Fruit fly (Drosophila melanogaster): ENCODE results near the gene dnt.

Gene dnt

DNA sequence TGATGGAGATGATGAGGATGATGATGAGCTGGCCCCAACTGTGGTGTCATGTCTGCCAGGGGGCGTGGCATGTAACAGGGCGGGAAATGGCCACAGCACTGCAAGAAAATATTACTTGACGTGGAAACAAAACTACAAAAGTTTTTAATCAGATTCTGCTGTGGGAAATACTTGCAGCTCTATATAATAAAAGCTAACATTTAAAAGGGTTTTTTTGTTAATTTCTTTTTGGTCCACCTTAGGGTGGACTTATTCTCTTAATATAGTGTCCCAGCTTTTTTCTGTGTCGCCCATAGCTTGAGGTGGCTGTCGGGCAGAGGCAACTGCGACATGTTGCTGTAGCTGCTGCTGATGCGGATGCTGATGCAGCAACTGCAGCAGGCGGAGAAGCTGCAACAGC is 34.4 kb downstream of the dnt start:
- no peak for TF ChIP-seq Hr96 (GFP tag; optimal IDR thresholded peaks at IDR 0.05)
- TF ChIP-seq CG11617 (GFP tag; optimal IDR thresholded peaks at IDR 0.05): no peak
- TF ChIP-seq bab1 (GFP tag; optimal IDR thresholded peaks at IDR 0.05): no peak
- no peak for TF ChIP-seq CG7101 (tag; optimal IDR thresholded peaks at IDR 0.05)

DNA sequence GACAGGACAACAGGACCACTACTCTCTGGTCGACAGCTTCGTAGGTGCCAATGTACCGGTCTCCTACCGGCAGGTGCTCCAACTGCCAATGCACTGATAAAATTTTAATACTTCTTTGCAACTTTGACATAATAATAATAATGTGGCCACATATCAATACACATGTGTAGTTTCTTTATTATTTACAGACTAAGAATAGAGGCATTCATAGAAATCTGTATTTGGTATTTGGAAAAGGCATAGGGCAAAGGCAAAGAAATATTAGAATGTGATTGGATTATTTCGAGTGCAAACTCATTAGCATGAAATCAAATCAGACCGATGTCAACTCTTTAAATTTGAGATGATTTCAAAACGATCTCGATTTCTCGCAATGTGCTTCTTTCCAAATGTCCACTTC is 35.2 kb downstream of the dnt start:
- TF ChIP-seq CG33017 (tag; optimal IDR thresholded peaks at IDR 0.05) (no peak), cnc (optimal IDR thresholded peaks at IDR 0.05) (no peak), CG14711 (tag; optimal IDR thresholded peaks at IDR 0.05) (no peak), CG5204 (GFP tag; optimal IDR thresholded peaks at IDR 0.05) (no peak), Crg-1 (GFP tag; optimal IDR thresholded peaks at IDR 0.05) (no peak), CG7045 (GFP tag; optimal IDR thresholded peaks at IDR 0.05) (no peak), CG11617 (GFP tag; optimal IDR thresholded peaks at IDR 0.05) (no peak), ovo (GFP tag; optimal IDR thresholded peaks at IDR 0.05) (no peak), CG1620 (GFP tag; optimal IDR thresholded peaks at IDR 0.05) (no peak), CG7101 (tag; optimal IDR thresholded peaks at IDR 0.05) (no peak), bab1 (GFP tag; optimal IDR thresholded peaks at IDR 0.05) (no peak), Mnt (GFP tag; optimal IDR thresholded peaks at IDR 0.05) (no peak), toe (GFP tag; optimal IDR thresholded peaks at IDR 0.05) (no peak)

DNA sequence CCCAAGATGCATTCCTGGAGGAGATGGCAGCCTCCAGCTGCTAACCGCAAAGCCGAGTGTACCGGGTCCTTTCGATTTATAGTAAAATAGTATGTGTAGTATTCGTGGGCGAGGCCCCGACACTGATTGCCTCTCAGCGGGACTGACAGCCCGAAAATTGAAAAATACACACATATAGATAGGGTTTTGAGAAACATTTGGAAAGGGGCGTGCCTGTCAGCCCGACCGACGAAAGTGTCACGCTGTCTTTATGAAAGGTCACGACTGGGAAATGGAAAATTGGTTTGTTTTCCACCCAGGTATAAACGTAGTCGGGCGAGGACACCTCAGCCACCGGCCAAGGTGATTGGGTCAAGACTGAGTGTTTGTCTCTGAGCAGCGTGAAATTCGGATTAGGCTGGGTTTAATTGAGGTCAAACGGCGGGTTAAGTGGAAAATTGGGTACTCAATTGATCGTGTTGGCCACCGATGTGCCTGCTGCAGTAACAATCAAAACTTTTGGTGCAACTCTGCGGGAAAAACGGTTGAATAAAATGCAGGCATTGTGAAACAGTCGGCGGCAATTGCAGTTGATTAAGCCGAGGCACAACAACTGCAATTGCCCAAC is 36.1 kb downstream of the dnt start:
- TF ChIP-seq pad (GFP tag; optimal IDR thresholded peaks at IDR 0.05) (no peak), ovo (GFP tag; optimal IDR thresholded peaks at IDR 0.05) (no peak), CG7045 (GFP tag; optimal IDR thresholded peaks at IDR 0.05) (no peak), cic (GFP tag; optimal IDR thresholded peaks at IDR 0.05) (no peak), cnc (optimal IDR thresholded peaks at IDR 0.05) (no peak), Clk (GFP tag; optimal IDR thresholded peaks at IDR 0.05) (no peak), CG33017 (tag; optimal IDR thresholded peaks at IDR 0.05) (no peak), CG7101 (tag; optimal IDR thresholded peaks at IDR 0.05) (no peak)

DNA sequence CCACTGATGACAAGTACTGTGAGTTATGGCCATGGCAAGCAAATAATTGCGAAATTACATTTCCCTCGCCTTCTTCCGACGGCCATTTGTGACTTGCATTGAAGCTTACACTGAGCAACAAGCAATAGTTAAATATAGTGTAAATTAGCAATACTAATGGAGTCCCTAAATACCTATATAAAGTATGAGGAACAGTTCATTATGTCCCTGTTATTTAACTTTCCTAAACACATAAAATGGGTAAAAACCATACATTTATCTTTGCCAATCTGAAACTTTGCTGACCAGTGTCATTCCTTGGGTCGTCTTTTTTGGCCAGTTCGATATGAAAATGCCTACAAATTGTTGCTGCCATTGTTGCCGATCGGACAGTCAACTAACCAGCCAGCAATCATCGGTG is 37.6 kb downstream of the dnt start:
- TF ChIP-seq CG1620 (GFP tag; optimal IDR thresholded peaks at IDR 0.05): no peak

DNA sequence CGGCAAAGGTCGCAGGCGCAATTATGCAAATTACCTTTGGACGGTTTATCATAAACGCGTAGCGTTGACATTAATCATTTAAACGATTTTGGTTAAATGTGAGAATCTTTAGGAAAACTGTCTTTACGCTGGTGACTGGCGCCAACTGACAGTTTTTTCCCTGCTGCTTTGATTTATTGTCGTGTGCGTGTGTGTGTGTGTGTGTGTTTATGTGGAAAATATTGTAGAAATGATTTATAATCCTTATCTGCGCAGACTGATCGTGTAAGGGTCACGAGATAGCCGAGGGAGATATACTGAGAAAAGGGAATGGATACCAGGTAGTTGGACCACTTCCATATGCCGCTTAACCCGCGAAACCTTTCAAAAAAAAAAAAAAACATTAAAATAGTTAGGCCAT is 38.3 kb downstream of the dnt start:
- TF ChIP-seq Crg-1 (GFP tag; optimal IDR thresholded peaks at IDR 0.05): no peak
- TF ChIP-seq CG7045 (GFP tag; optimal IDR thresholded peaks at IDR 0.05): no peak
- no peak for TF ChIP-seq Clk (GFP tag; optimal IDR thresholded peaks at IDR 0.05)
- TF ChIP-seq CG12768 (GFP tag; optimal IDR thresholded peaks at IDR 0.05): no peak
- TF ChIP-seq CG1620 (GFP tag; optimal IDR thresholded peaks at IDR 0.05): no peak
- TF ChIP-seq cic (GFP tag; optimal IDR thresholded peaks at IDR 0.05): no peak
- no peak for TF ChIP-seq pad (GFP tag; optimal IDR thresholded peaks at IDR 0.05)
- no peak for TF ChIP-seq tj (GFP tag; optimal IDR thresholded peaks at IDR 0.05)
- TF ChIP-seq CG33017 (tag; optimal IDR thresholded peaks at IDR 0.05): no peak

DNA sequence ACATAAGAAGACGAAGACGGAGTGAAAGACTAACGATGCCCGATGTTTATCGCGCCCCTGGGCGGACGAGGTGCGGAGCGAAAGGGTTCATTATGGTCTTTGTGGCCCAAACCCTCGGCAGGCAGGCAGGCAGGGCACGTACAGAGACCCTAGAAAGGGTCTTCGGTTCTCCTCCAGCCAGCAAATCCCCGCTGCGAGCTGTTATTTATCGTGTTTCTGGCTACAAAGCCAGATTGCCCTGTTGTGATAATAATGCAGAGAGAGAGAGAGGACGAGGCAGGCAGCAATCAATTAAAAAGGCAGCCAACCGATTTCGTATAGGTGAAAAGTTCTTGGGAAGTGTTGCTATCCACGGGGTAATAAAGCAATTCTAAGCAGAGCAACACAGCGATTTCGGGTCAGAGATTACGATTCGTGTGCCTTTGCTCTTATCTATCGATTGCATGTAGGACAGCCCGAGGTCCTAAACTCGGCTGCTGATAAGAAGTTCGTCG is 39.5 kb downstream of the dnt start:
- TF ChIP-seq pad (GFP tag; optimal IDR thresholded peaks at IDR 0.05) (no peak), Hr96 (GFP tag; optimal IDR thresholded peaks at IDR 0.05) (no peak), CG5204 (GFP tag; optimal IDR thresholded peaks at IDR 0.05) (no peak), ovo (GFP tag; optimal IDR thresholded peaks at IDR 0.05) (no peak), kay (GFP tag; ENCODE audit: borderline replicate concordance) (no peak), CG14711 (tag; optimal IDR thresholded peaks at IDR 0.05) (no peak), toe (GFP tag; optimal IDR thresholded peaks at IDR 0.05) (no peak), CG11617 (GFP tag; optimal IDR thresholded peaks at IDR 0.05) (no peak)

DNA sequence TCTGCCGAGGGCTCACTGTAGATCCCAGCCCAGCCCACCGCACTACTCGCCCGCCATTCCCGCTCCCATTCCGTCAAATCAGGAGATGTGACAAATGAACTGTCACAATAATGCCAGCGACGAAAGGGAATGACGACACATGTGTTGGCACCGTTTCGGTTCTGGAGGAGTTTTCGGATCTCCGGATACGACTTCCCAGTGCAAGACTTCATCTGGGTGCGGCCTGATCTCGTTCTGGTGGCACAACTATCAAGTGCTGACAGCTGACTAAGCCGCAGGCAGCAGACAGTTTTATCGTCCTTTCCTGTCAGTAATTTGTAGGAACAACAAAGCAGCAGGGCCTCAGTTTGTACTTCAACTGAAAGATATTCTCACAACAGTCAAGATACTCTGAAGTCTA is 40.3 kb downstream of the dnt start:
- TF ChIP-seq CG12768 (GFP tag; optimal IDR thresholded peaks at IDR 0.05): no peak
- TF ChIP-seq CG7101 (tag; optimal IDR thresholded peaks at IDR 0.05): no peak
- no peak for TF ChIP-seq toe (GFP tag; optimal IDR thresholded peaks at IDR 0.05)
- no peak for TF ChIP-seq cnc (optimal IDR thresholded peaks at IDR 0.05)
- no peak for TF ChIP-seq CG5204 (GFP tag; optimal IDR thresholded peaks at IDR 0.05)
- TF ChIP-seq CG11617 (GFP tag; optimal IDR thresholded peaks at IDR 0.05): no peak
- no peak for TF ChIP-seq ovo (GFP tag; optimal IDR thresholded peaks at IDR 0.05)
- TF ChIP-seq Mnt (GFP tag; optimal IDR thresholded peaks at IDR 0.05): no peak
- no peak for TF ChIP-seq CG33017 (tag; optimal IDR thresholded peaks at IDR 0.05)
- TF ChIP-seq Clk (GFP tag; optimal IDR thresholded peaks at IDR 0.05): no peak
- TF ChIP-seq tj (GFP tag; optimal IDR thresholded peaks at IDR 0.05): no peak
- no peak for TF ChIP-seq CG1620 (GFP tag; optimal IDR thresholded peaks at IDR 0.05)
- no peak for TF ChIP-seq CG14711 (tag; optimal IDR thresholded peaks at IDR 0.05)
